Worm (Caenorhabditis elegans): Measurements from ENCODE around the gene T08E11.1.

DNA sequence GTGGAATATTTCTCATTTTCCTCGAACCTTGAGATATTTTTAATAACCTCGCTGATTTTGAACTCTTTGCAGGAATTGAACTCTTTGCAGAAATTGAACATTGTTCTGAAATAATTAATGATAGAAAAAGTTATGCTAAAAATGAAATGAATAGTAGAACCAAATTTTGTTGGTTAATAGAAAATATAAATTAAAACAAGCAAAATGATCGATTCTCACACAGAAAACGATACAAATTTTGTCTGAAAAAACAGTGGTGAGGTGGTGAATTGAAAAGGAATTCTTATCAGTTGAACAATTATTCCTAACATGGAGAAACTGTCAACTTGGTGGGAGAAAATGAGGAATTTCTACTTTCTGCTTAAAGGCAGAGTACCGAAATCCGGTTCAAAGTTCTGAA is 48.3 kb downstream of the T08E11.1 start, which contains the start of gene math-6:
- no peak for TF ChIP-seq fkh-10 (GFP tag; optimal IDR thresholded peaks at IDR 0.05)
- no peak for TF ChIP-seq ztf-4 (tag; optimal IDR thresholded peaks at IDR 0.05)
- no peak for TF ChIP-seq egl-27 (tag; optimal IDR thresholded peaks at IDR 0.05)
- no peak for TF ChIP-seq lin-39 (tag; optimal IDR thresholded peaks at IDR 0.05)
- TF ChIP-seq nhr-11 (tag; optimal IDR thresholded peaks at IDR 0.05), result no peak
- TF ChIP-seq unc-62 (GFP tag; optimal IDR thresholded peaks at IDR 0.05), result no peak
- no peak for TF ChIP-seq zag-1 (tag; optimal IDR thresholded peaks at IDR 0.05)
- TF ChIP-seq lin-15B (tag; optimal IDR thresholded peaks at IDR 0.05), result no peak
- TF ChIP-seq daf-12 (tag; optimal IDR thresholded peaks at IDR 0.05), result no peak
- no peak for TF ChIP-seq aly-2 (tag; optimal IDR thresholded peaks at IDR 0.05)
- TF ChIP-seq ZK546.5 (tag; optimal IDR thresholded peaks at IDR 0.05), result no peak
- TF ChIP-seq ama-1 (optimal IDR thresholded peaks at IDR 0.05), result no peak
- no peak for TF ChIP-seq nhr-28 (tag; optimal IDR thresholded peaks at IDR 0.05)
- no peak for TF ChIP-seq jun-1 (tag; optimal IDR thresholded peaks at IDR 0.05)
